Worm (Caenorhabditis elegans) whole organism, mixed stage, embryonic: ENCODE results near the gene glb-11.

Experiments
- bed-3 ChIP-seq: fragments of 200-800 bp; sonication (Bioruptor generic); optimal IDR thresholded peaks from 3 replicates; lab custom pipeline; 2018; ENCODE audit warnings: mild to moderate bottlenecking, missing genetic modification characterization, moderate library complexity, missing compliant biosample characterization
- blmp-1 ChIP-seq: fragments of 150-350 bp; optimal IDR thresholded peaks from 2 replicates; lab custom pipeline; 2014; ENCODE audit warnings: missing biosample characterization, missing genetic modification characterization
- ceh-39 ChIP-seq: fragments of 150-350 bp; optimal IDR thresholded peaks from 2 replicates; lab custom pipeline; 2014; ENCODE audit warnings: missing biosample characterization, missing genetic modification characterization
- ceh-43 ChIP-seq: fragments of 200-800 bp; sonication (Bioruptor generic); optimal IDR thresholded peaks from 2 replicates; lab custom pipeline; 2018; ENCODE audit warnings: mild to moderate bottlenecking, missing genetic modification characterization, moderate library complexity, missing compliant biosample characterization
- ceh-83 ChIP-seq: fragments of 200-800 bp; sonication (Bioruptor generic); optimal IDR thresholded peaks from 2 replicates; lab custom pipeline; 2018; ENCODE audit warnings: mild to moderate bottlenecking, missing genetic modification characterization, missing compliant biosample characterization
- ces-1 ChIP-seq: fragments of 150-350 bp; optimal IDR thresholded peaks from 2 replicates; lab custom pipeline; 2014; ENCODE audit warnings: missing biosample characterization, missing genetic modification reagents, missing genetic modification characterization
- cnd-1 ChIP-seq: fragments of 200-800 bp; sonication (Bioruptor generic); optimal IDR thresholded peaks from 2 replicates; lab custom pipeline; 2018; ENCODE audit warnings: mild to moderate bottlenecking, missing genetic modification characterization, missing compliant biosample characterization
- drap-1 ChIP-seq: fragments of 200-800 bp; sonication (Bioruptor generic); optimal IDR thresholded peaks from 3 replicates; lab custom pipeline; 2018; ENCODE audit warnings: mild to moderate bottlenecking, missing genetic modification characterization, missing compliant biosample characterization
- elt-3 ChIP-seq: fragments of 150-350 bp; optimal IDR thresholded peaks from 2 replicates; lab custom pipeline; 2014; ENCODE audit warnings: missing biosample characterization, missing genetic modification characterization
- flh-1 ChIP-seq: fragments of 200-800 bp; sonication (Bioruptor generic); optimal IDR thresholded peaks from 2 replicates; lab custom pipeline; 2018; ENCODE audit warnings: mild to moderate bottlenecking, missing genetic modification characterization, moderate library complexity, missing compliant biosample characterization
- hlh-1 ChIP-seq: fragments of 150-350 bp; optimal IDR thresholded peaks from 2 replicates; lab custom pipeline; 2014; ENCODE audit warnings: missing biosample characterization, missing genetic modification reagents, missing genetic modification characterization
- lin-13 ChIP-seq: fragments of 150-350 bp; optimal IDR thresholded peaks from 2 replicates; lab custom pipeline; 2014; ENCODE audit warnings: missing biosample characterization, missing genetic modification characterization
- lin-32 ChIP-seq: fragments of 200-800 bp; sonication (Bioruptor generic); optimal IDR thresholded peaks from 2 replicates; lab custom pipeline; 2018; ENCODE audit warnings: mild to moderate bottlenecking, missing genetic modification characterization, missing compliant biosample characterization
- lsy-2 ChIP-seq: fragments of 150-350 bp; optimal IDR thresholded peaks from 2 replicates; lab custom pipeline; 2014; ENCODE audit warnings: missing biosample characterization, missing genetic modification characterization
- mab-5 ChIP-seq: fragments of 150-350 bp; optimal IDR thresholded peaks from 2 replicates; lab custom pipeline; 2014; ENCODE audit warnings: missing biosample characterization, missing genetic modification characterization
- mep-1 ChIP-seq: fragments of 150-350 bp; optimal IDR thresholded peaks from 2 replicates; lab custom pipeline; 2017; ENCODE audit warnings: missing biosample characterization, missing genetic modification reagents, missing genetic modification characterization, inconsistent platforms
- mls-2 ChIP-seq: sonication (generic microtip); optimal IDR thresholded peaks from 2 replicates; lab custom pipeline; 2016; ENCODE audit warnings: mild to moderate bottlenecking, missing genetic modification characterization, moderate library complexity, missing compliant biosample characterization
- nhr-2 ChIP-seq: fragments of 150-350 bp; optimal IDR thresholded peaks from 2 replicates; lab custom pipeline; 2014; ENCODE audit warnings: missing biosample characterization, missing genetic modification characterization
- nhr-237 ChIP-seq: fragments of 150-350 bp; optimal IDR thresholded peaks from 2 replicates; lab custom pipeline; 2014; ENCODE audit warnings: missing biosample characterization, missing genetic modification characterization
- nhr-28 ChIP-seq: fragments of 150-350 bp; optimal IDR thresholded peaks from 2 replicates; lab custom pipeline; 2014; ENCODE audit warnings: missing biosample characterization, missing genetic modification characterization
- nhr-76 ChIP-seq: sonication (generic microtip); optimal IDR thresholded peaks from 2 replicates; lab custom pipeline; 2017; ENCODE audit warnings: missing biosample characterization, missing genetic modification characterization
- pha-4 ChIP-seq: fragments of 150-350 bp; optimal IDR thresholded peaks from 2 replicates; lab custom pipeline; 2018; ENCODE audit warnings: missing biosample characterization, missing genetic modification reagents, missing genetic modification characterization
- sem-2 ChIP-seq: fragments of 200-800 bp; sonication (Bioruptor generic); optimal IDR thresholded peaks from 2 replicates; lab custom pipeline; 2018; ENCODE audit warnings: mild to moderate bottlenecking, missing genetic modification characterization, missing compliant biosample characterization
- snpc-4 ChIP-seq: fragments of 150-350 bp; optimal IDR thresholded peaks from 2 replicates; lab custom pipeline; 2014; ENCODE audit warnings: missing biosample characterization, missing genetic modification characterization
- unc-120 ChIP-seq: sonication (generic microtip); optimal IDR thresholded peaks from 2 replicates; lab custom pipeline; 2017; ENCODE audit warnings: missing genetic modification characterization, missing compliant biosample characterization; ENCODE audit not compliant: poor library complexity, severe bottlenecking
- unc-39 ChIP-seq: fragments of 150-350 bp; optimal IDR thresholded peaks from 2 replicates; lab custom pipeline; 2014; ENCODE audit warnings: missing biosample characterization, missing genetic modification characterization
- unc-62 ChIP-seq: fragments of 150-350 bp; optimal IDR thresholded peaks from 2 replicates; lab custom pipeline; 2014; ENCODE audit warnings: missing biosample characterization, missing genetic modification reagents, missing genetic modification characterization
- zip-8 ChIP-seq: fragments of 150-350 bp; optimal IDR thresholded peaks from 2 replicates; lab custom pipeline; 2014; ENCODE audit warnings: missing biosample characterization, missing genetic modification characterization
- ztf-11 ChIP-seq: fragments of 150-350 bp; optimal IDR thresholded peaks from 2 replicates; lab custom pipeline; 2014; ENCODE audit warnings: missing biosample characterization, missing genetic modification characterization

The glb-11 gene

DNA sequence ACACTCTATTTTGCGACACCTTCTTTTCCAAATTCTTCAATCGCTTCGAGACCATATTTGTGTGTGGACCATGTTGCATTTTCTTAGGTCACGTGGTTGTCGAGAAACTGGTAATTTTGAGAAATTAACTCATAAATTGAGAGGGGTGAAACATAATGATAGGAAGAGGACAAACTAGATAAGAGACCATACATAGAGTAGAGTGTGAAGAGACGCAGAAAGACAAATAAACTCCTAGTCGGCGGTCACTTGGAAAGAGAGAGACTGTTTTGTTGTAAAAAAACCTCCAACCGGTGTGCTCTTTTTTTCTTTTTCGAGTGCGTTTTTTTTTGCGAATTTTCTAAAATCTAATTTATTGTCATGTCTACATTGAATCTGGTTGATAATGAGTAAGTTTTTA is 32.0 kb downstream of the glb-11 start, which contains the start of gene R10E9.3:
Gene R10E9.3 (plus strand): TSS at position 235 of the 400 bp plus-strand sequence.
- TF ChIP-seq drap-1 (GFP tag; lab: Kevin White, UChicago) (no peak), flh-1 (GFP tag; lab: Kevin White, UChicago) (no peak), nhr-76 (tag; lab: Kevin White, UChicago) (no peak)
- TF ChIP-seq, all 35 proteins: peak for 0

ce11 chrIII:3959206-3959605 is 32.8 kb downstream of the glb-11 start:
- TF ChIP-seq ces-1 (GFP tag; lab: Kevin White, UChicago) (no peak), nhr-237 (tag; lab: Kevin White, UChicago) (no peak), zip-8 (tag; lab: Kevin White, UChicago) (no peak), nhr-2 (no peak), nhr-76 (tag; lab: Kevin White, UChicago) (no peak)

ce11 chrIII:3957850-3958249 is 34.1 kb downstream of the glb-11 start:
- TF ChIP-seq nhr-2 (no peak), drap-1 (GFP tag; lab: Kevin White, UChicago) (no peak), ceh-83 (GFP tag; lab: Kevin White, UChicago) (no peak), cnd-1 (tag; lab: Kevin White, UChicago) (no peak), hlh-1 (no peak), ceh-43 (GFP tag; lab: Kevin White, UChicago) (no peak), nhr-76 (tag; lab: Kevin White, UChicago) (no peak), unc-120 (tag; lab: Kevin White, UChicago) (no peak), sem-2 (GFP tag; lab: Kevin White, UChicago) (no peak), lin-32 (GFP tag; lab: Kevin White, UChicago) (no peak), mep-1 (tag; lab: Kevin White, UChicago) (no peak), unc-62 (no peak), pha-4 (tag; lab: Kevin White, UChicago) (no peak), ces-1 (GFP tag; lab: Kevin White, UChicago) (no peak)

ce11 chrIII:3957119-3957739 is 34.8 kb downstream of the glb-11 start:
- TF ChIP-seq nhr-28 (tag; lab: Kevin White, UChicago) (no peak), ceh-39 (tag; lab: Kevin White, UChicago) (no peak), hlh-1 (no peak), zip-8 (tag; lab: Kevin White, UChicago) (no peak), bed-3 (no peak), ztf-11 (no peak), ces-1 (GFP tag; lab: Kevin White, UChicago) (no peak), snpc-4 (tag; lab: Kevin White, UChicago) (no peak), lsy-2 (tag; lab: Kevin White, UChicago) (no peak), ceh-43 (GFP tag; lab: Kevin White, UChicago) (no peak), unc-39 (tag; lab: Kevin White, UChicago) (no peak), drap-1 (GFP tag; lab: Kevin White, UChicago) (no peak)

- TF ChIP-seq sem-2 (GFP tag; lab: Kevin White, UChicago) = no peak
- peak; percentile 77 for TF ChIP-seq ces-1 (GFP tag; lab: Kevin White, UChicago)
- no peak for TF ChIP-seq nhr-76 (tag; lab: Kevin White, UChicago)
- no peak for TF ChIP-seq blmp-1 (tag; lab: Kevin White, UChicago)
Observed at ce11 chrIII:3956293-3956692, 35.7 kb downstream of the glb-11 start, which contains the start of gene F37A8.5. Gene F37A8.5, plus strand, starts transcription at chrIII:3956624.

- no peak for TF ChIP-seq lin-13 (tag; lab: Kevin White, UChicago)
- no peak for TF ChIP-seq mls-2 (tag; lab: Kevin White, UChicago)
- TF ChIP-seq lsy-2 (tag; lab: Kevin White, UChicago) = no peak
- no peak for TF ChIP-seq cnd-1 (tag; lab: Kevin White, UChicago)
- TF ChIP-seq elt-3 (tag; lab: Kevin White, UChicago) = no peak
- TF ChIP-seq mep-1 (tag; lab: Kevin White, UChicago) = no peak
- no peak for TF ChIP-seq snpc-4 (tag; lab: Kevin White, UChicago)
- TF ChIP-seq mab-5 = no peak
- no peak for TF ChIP-seq flh-1 (GFP tag; lab: Kevin White, UChicago)
Observed at ce11 chrIII:3955674-3956073, 36.3 kb downstream of the glb-11 start.
